Worm (Caenorhabditis elegans) whole organism, early embryonic: ENCODE data around the gene tyr-6.

ENCODE experiments used
- B0310.2 ChIP-seq: sonication (generic microtip); optimal IDR thresholded peaks from 2 replicates; lab custom pipeline; 2016; ENCODE audit warnings: mild to moderate bottlenecking, missing genetic modification characterization, missing compliant biosample characterization
- F13C5.2 ChIP-seq: sonication (generic microtip); optimal IDR thresholded peaks from 2 replicates; lab custom pipeline; 2017; ENCODE audit warnings: mild to moderate bottlenecking, missing genetic modification characterization, inconsistent platforms, missing compliant biosample characterization
- aly-1 ChIP-seq: sonication (generic microtip); optimal IDR thresholded peaks from 2 replicates; lab custom pipeline; 2016; ENCODE audit warnings: missing genetic modification characterization, missing compliant biosample characterization
- ama-1 ChIP-seq: fragments of 150-350 bp; optimal IDR thresholded peaks from 2 replicates; lab custom pipeline; 2014
- ceh-13 ChIP-seq: fragments of 200-800 bp; sonication (Bioruptor generic); optimal IDR thresholded peaks from 2 replicates; lab custom pipeline; 2018; ENCODE audit warnings: mild to moderate bottlenecking, missing genetic modification characterization, missing compliant biosample characterization
- ceh-36 ChIP-seq: sonication (generic microtip); optimal IDR thresholded peaks from 2 replicates; lab custom pipeline; 2016; ENCODE audit warnings: missing genetic modification characterization, inconsistent platforms, missing compliant biosample characterization
- ets-7 ChIP-seq: sonication (generic microtip); optimal IDR thresholded peaks from 2 replicates; lab custom pipeline; 2016; ENCODE audit warnings: missing genotype, missing genetic modification characterization, missing compliant biosample characterization
- flt-1 ChIP-seq: fragments of 200-800 bp; sonication (Bioruptor generic); IDR thresholded peaks from 2 replicates; pipeline ENCODE4 v1.3.6; 2022; ENCODE audit warnings: missing genetic modification characterization, missing compliant biosample characterization
- hmbx-1 ChIP-seq: sonication (generic microtip); optimal IDR thresholded peaks from 2 replicates; lab custom pipeline; 2016; ENCODE audit warnings: mild to moderate bottlenecking, missing genetic modification characterization, missing compliant biosample characterization
- hmg-4 ChIP-seq: fragments of 200-800 bp; sonication (Bioruptor generic); optimal IDR thresholded peaks from 2 replicates; lab custom pipeline; 2018; ENCODE audit warnings: mild to moderate bottlenecking, missing genetic modification characterization, missing compliant biosample characterization
- hnd-1 ChIP-seq: sonication (generic microtip); optimal IDR thresholded peaks from 2 replicates; lab custom pipeline; 2016; ENCODE audit warnings: missing genetic modification characterization, missing compliant biosample characterization
- pes-1 ChIP-seq: fragments of 200-800 bp; sonication (Bioruptor generic); IDR thresholded peaks from 2 replicates; pipeline ENCODE4 v1.3.6; 2022; ENCODE audit warnings: missing genetic modification reagents, missing genetic modification characterization, missing compliant biosample characterization
- scrt-1 ChIP-seq: fragments of 200-800 bp; sonication (Bioruptor generic); IDR thresholded peaks from 2 replicates; pipeline ENCODE4 v1.3.6; 2022; ENCODE audit warnings: missing genetic modification characterization, missing compliant biosample characterization
- sea-1 ChIP-seq: fragments of 200-800 bp; sonication (Bioruptor generic); conservative IDR thresholded peaks from 2 replicates; pipeline ENCODE4 v1.3.6; 2022; ENCODE audit warnings: missing genetic modification characterization, missing compliant biosample characterization
- tbx-11 ChIP-seq: fragments of 200-800 bp; sonication (Bioruptor generic); IDR thresholded peaks from 2 replicates; pipeline ENCODE4 v1.3.6; 2022; ENCODE audit warnings: missing genetic modification characterization, missing compliant biosample characterization
- tbx-37 ChIP-seq: fragments of 200-800 bp; sonication (Bioruptor generic); conservative IDR thresholded peaks from 2 replicates; pipeline ENCODE4 v1.3.6; 2022; ENCODE audit warnings: missing genetic modification reagents, missing genetic modification characterization, missing compliant biosample characterization
- tra-4 ChIP-seq: sonication (generic microtip); optimal IDR thresholded peaks from 2 replicates; lab custom pipeline; 2017; ENCODE audit warnings: missing genetic modification characterization, missing compliant biosample characterization

The tyr-6 gene

DNA sequence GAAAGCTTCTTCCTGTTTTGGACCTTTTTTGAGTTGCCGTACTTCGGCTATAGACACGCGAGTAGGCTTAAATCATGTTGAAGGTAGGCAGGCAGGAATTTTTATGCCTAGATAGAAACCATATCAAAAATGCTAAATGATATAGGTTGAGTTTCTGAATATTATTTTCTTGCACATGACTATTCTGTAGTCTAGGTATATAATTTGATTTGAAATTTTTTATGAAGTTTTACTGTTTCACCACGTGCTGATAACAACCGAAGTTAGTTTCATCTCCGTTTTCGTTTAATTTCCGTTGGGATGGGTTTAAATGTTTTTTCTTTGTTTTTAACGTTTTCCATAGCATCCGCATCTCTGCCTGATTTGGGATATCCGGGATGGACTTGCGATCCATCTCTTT, 6.7 kb downstream of the tyr-6 start, which contains the start of gene Y73B6BL.37:
Y73B6BL.37 (plus strand) TSS at position 301 of the 400 bp plus-strand sequence.
- TF ChIP-seq aly-1 (tag; lab: Kevin White, UChicago) (no peak), ceh-36 (tag; lab: Kevin White, UChicago) (no peak), ets-7 (no peak), tra-4 (tag; lab: Kevin White, UChicago) (no peak), B0310.2 (no peak), ama-1 (lab: Kevin White, UChicago) (no peak), sea-1 (GFP tag; lab: Robert Waterston, UW) (no peak), flt-1 (no peak), F13C5.2 (tag; lab: Kevin White, UChicago) (no peak), hmg-4 (no peak), hnd-1 (tag; lab: Kevin White, UChicago) (no peak), pes-1 (no peak), tbx-37 (GFP tag; lab: Robert Waterston, UW) (no peak), tbx-11 (GFP tag; lab: Robert Waterston, UW) (no peak), ceh-13 (GFP tag; lab: Kevin White, UChicago) (no peak), scrt-1 (GFP tag; lab: Robert Waterston, UW) (no peak), hmbx-1 (tag; lab: Kevin White, UChicago) (no peak)

DNA sequence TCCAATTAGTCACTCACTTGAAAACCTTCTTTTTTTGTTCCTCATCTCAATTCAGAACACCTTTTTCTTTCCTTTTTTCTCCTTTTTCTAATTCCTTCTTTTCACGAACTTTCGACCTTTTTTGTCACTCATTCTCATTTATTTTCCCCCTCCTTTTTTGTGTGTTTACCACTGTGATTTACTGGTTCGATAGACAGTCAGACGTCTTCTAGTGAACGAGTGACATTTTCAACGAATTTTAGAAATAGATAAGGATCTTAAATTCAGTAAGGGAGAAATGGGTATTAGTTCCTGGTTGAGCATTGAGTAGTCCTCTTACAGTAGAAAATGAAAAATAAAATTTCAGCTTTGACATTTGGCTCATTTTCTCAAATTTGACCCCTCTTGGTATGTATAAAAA, 11.6 kb downstream of the tyr-6 start:
- TF ChIP-seq ceh-36 (tag; lab: Kevin White, UChicago) (no peak), ets-7 (no peak), pes-1 (no peak), scrt-1 (GFP tag; lab: Robert Waterston, UW) (no peak), tbx-37 (GFP tag; lab: Robert Waterston, UW) (no peak), ceh-13 (GFP tag; lab: Kevin White, UChicago) (no peak), hmbx-1 (tag; lab: Kevin White, UChicago) (no peak), hnd-1 (tag; lab: Kevin White, UChicago) (no peak), ama-1 (lab: Kevin White, UChicago) (no peak), flt-1 (no peak), tra-4 (tag; lab: Kevin White, UChicago) (no peak)

DNA sequence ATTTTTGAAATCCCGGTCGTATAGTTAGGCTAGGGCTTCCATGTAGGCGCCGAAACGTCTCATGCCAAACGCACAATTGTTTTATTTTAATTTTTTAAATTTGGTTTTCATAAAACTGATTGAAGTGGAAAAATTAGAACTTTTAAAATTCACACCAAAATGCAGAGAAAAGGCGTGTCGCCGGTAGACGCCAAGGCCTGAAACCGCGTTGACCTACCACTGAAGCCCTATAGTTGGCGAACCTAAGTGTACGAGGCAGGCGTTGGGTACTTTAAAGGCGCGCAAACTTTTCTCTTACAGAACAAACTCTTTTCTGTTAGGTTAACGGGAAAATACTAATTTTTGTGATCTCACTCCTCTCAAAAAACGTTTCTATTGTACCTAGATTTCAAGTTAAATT, 13.0 kb downstream of the tyr-6 start, which contains the start of gene Y73B6BL.44:
Y73B6BL.44 (plus strand) TSS at position 301 of the 400 bp plus-strand sequence.
- TF ChIP-seq hmg-4 (no peak), aly-1 (tag; lab: Kevin White, UChicago) (no peak), tra-4 (tag; lab: Kevin White, UChicago) (no peak), ceh-36 (tag; lab: Kevin White, UChicago) (no peak), sea-1 (GFP tag; lab: Robert Waterston, UW) (no peak)

DNA sequence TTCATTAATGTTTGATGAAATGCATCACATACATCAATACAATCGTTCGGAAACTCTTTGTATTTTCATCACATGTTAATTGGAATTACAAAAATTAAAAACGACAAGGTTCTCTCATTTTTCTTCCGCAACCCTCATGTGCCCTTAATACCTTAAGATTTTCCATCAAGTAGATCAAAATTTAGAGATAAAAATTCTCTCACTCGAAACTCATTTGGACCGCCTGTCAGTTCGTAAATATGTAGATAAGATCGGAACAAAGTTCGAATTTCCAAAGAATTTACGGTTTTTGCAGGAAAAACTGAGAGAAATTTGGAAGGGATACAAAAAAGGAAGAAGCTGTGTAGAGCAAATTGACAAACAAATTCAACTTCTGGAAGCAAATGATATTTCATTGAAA, 15.8 kb downstream of the tyr-6 start:
- TF ChIP-seq hnd-1 (tag; lab: Kevin White, UChicago) = no peak
- no peak for TF ChIP-seq ceh-36 (tag; lab: Kevin White, UChicago)
- TF ChIP-seq flt-1 = no peak
- no peak for TF ChIP-seq ama-1 (lab: Kevin White, UChicago)
- no peak for TF ChIP-seq aly-1 (tag; lab: Kevin White, UChicago)
- no peak for TF ChIP-seq ets-7
- no peak for TF ChIP-seq F13C5.2 (tag; lab: Kevin White, UChicago)
- no peak for TF ChIP-seq pes-1

DNA sequence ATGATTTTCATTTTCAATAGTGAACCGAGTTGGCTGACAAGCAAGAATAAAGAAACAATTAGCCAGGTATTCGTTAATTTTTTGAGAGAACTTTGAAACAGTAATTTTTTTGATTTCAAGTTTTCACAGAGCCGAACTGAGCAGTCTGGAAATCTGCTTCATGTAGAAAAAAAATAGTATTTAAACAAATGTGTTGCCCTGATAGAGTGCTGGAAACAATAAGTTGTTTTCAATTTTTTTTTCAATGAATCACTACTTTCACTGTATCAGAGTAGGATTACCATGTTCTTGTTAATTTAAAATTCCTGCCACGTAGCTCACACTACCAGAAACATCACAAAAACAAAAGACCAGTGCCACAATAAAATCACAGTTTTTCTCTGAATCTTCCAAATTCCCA, 20.1 kb downstream of the tyr-6 start:
- TF ChIP-seq F13C5.2 (tag; lab: Kevin White, UChicago) = no peak
- TF ChIP-seq pes-1 = no peak
- TF ChIP-seq ets-7 = no peak
- no peak for TF ChIP-seq flt-1
- TF ChIP-seq tbx-11 (GFP tag; lab: Robert Waterston, UW) = no peak
- no peak for TF ChIP-seq hmg-4
- no peak for TF ChIP-seq tra-4 (tag; lab: Kevin White, UChicago)
- no peak for TF ChIP-seq sea-1 (GFP tag; lab: Robert Waterston, UW)
- no peak for TF ChIP-seq ceh-13 (GFP tag; lab: Kevin White, UChicago)
- no peak for TF ChIP-seq hmbx-1 (tag; lab: Kevin White, UChicago)
- no peak for TF ChIP-seq ceh-36 (tag; lab: Kevin White, UChicago)
- TF ChIP-seq scrt-1 (GFP tag; lab: Robert Waterston, UW) = no peak
- no peak for TF ChIP-seq tbx-37 (GFP tag; lab: Robert Waterston, UW)
- TF ChIP-seq aly-1 (tag; lab: Kevin White, UChicago) = no peak
- no peak for TF ChIP-seq hnd-1 (tag; lab: Kevin White, UChicago)
- no peak for TF ChIP-seq B0310.2
- no peak for TF ChIP-seq ama-1 (lab: Kevin White, UChicago)

DNA sequence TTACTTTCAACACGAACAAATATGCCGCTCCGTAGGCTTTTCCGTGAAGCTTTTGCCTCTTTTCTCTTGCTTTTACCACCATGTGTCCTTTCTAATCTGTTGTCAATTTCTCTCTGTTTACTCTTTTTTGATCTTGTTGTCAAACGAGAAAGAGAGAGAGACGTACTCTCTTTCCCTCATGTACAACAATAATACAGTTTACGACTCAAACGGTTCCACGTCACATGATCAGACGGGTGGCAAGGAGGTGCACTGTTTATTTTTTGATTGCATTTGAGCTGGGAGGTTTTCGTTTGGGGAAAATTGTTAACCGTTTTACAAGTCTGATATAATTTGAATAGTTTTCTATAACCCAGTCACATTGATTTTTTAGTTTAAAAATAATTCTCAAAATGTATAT, 20.5 kb downstream of the tyr-6 start:
- TF ChIP-seq F13C5.2 (tag; lab: Kevin White, UChicago) = no peak
- no peak for TF ChIP-seq flt-1
- no peak for TF ChIP-seq ama-1 (lab: Kevin White, UChicago)
- no peak for TF ChIP-seq B0310.2
- no peak for TF ChIP-seq tbx-11 (GFP tag; lab: Robert Waterston, UW)
- no peak for TF ChIP-seq ceh-36 (tag; lab: Kevin White, UChicago)
- TF ChIP-seq tbx-37 (GFP tag; lab: Robert Waterston, UW) = no peak
- no peak for TF ChIP-seq ets-7
- TF ChIP-seq tra-4 (tag; lab: Kevin White, UChicago) = no peak
- TF ChIP-seq sea-1 (GFP tag; lab: Robert Waterston, UW) = no peak
- TF ChIP-seq hmg-4 = no peak
- TF ChIP-seq hmbx-1 (tag; lab: Kevin White, UChicago) = no peak
- no peak for TF ChIP-seq ceh-13 (GFP tag; lab: Kevin White, UChicago)
- TF ChIP-seq scrt-1 (GFP tag; lab: Robert Waterston, UW) = no peak
- TF ChIP-seq aly-1 (tag; lab: Kevin White, UChicago) = no peak
- TF ChIP-seq pes-1 = no peak
- TF ChIP-seq hnd-1 (tag; lab: Kevin White, UChicago) = no peak

DNA sequence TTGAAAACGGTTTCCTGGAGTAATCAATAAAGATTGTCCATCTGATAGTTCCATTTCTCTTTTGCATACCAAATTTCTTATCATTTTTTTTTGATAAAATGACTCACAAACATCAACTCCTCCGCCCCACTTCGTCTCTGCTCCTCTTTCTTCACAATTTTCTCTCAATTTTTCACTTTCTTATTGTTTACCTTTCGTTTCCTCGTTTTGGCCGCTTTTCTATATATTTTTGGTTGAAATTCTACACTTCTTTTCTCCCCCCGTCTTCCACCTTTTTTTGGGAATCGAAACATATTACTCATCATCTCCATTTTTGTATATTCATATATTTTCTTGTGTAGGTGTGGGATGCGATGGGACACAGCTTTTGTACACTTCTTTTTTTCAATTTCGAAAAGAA, 22.4 kb downstream of the tyr-6 start:
- no peak for TF ChIP-seq ama-1 (lab: Kevin White, UChicago)

DNA sequence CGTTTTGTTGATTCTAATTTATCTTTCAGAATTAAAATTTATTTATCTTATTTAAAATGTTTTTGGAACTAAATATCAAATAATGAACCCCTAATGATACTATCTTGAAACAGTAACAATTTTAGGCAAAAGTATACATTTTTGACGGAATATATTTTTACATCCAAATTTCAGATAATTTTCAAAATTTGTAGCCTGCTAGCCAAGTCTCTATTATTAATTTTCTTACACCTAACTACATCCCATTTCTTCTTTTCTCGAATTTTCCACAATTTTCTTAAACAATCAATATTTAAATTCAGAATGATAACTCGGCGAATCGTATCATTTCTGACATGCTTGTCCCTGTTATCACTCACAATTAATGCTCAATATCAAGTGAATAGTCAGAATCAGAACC, 26.1 kb downstream of the tyr-6 start, which contains the start of gene pqn-89:
pqn-89 (plus strand) TSS at position 301 of the 400 bp plus-strand sequence.
- TF ChIP-seq hnd-1 (tag; lab: Kevin White, UChicago) = no peak
- no peak for TF ChIP-seq hmg-4
- no peak for TF ChIP-seq aly-1 (tag; lab: Kevin White, UChicago)
- no peak for TF ChIP-seq ets-7
- TF ChIP-seq ama-1 (lab: Kevin White, UChicago) = no peak
- no peak for TF ChIP-seq tra-4 (tag; lab: Kevin White, UChicago)
- TF ChIP-seq flt-1 = no peak
- no peak for TF ChIP-seq sea-1 (GFP tag; lab: Robert Waterston, UW)
- TF ChIP-seq B0310.2 = no peak
- no peak for TF ChIP-seq ceh-13 (GFP tag; lab: Kevin White, UChicago)
- no peak for TF ChIP-seq pes-1
- no peak for TF ChIP-seq ceh-36 (tag; lab: Kevin White, UChicago)
- TF ChIP-seq F13C5.2 (tag; lab: Kevin White, UChicago) = no peak
- TF ChIP-seq hmbx-1 (tag; lab: Kevin White, UChicago) = no peak
- TF ChIP-seq tbx-37 (GFP tag; lab: Robert Waterston, UW) = no peak
- TF ChIP-seq tbx-11 (GFP tag; lab: Robert Waterston, UW) = no peak
- no peak for TF ChIP-seq scrt-1 (GFP tag; lab: Robert Waterston, UW)
